Worm (Caenorhabditis elegans) whole organism, mixed stage, embryonic: Measurements from ENCODE around the gene acaa-2.

ENCODE experiments used
- elt-1 ChIP-seq: sonication (generic microtip); optimal IDR thresholded peaks from 2 replicates; lab custom pipeline; 2017; ENCODE audit warnings: missing genetic modification characterization, mild to moderate bottlenecking, missing compliant biosample characterization, antibody characterized with exemption, moderate library complexity, borderline replicate concordance; ENCODE audit not compliant: insufficient read depth
- flh-1 ChIP-seq: fragments of 200-800 bp; sonication (Bioruptor generic); optimal IDR thresholded peaks from 2 replicates; lab custom pipeline; 2018; ENCODE audit warnings: mild to moderate bottlenecking, missing genetic modification characterization, moderate library complexity, missing compliant biosample characterization
- lin-13 ChIP-seq: fragments of 150-350 bp; optimal IDR thresholded peaks from 2 replicates; lab custom pipeline; 2014; ENCODE audit warnings: missing biosample characterization, missing genetic modification characterization
- nhr-237 ChIP-seq: fragments of 150-350 bp; optimal IDR thresholded peaks from 2 replicates; lab custom pipeline; 2014; ENCODE audit warnings: missing biosample characterization, missing genetic modification characterization
- snpc-4 ChIP-seq: fragments of 150-350 bp; optimal IDR thresholded peaks from 2 replicates; lab custom pipeline; 2014; ENCODE audit warnings: missing biosample characterization, missing genetic modification characterization
- unc-39 ChIP-seq: fragments of 150-350 bp; optimal IDR thresholded peaks from 2 replicates; lab custom pipeline; 2014; ENCODE audit warnings: missing biosample characterization, missing genetic modification characterization
- unc-62 ChIP-seq: fragments of 150-350 bp; optimal IDR thresholded peaks from 2 replicates; lab custom pipeline; 2014; ENCODE audit warnings: missing biosample characterization, missing genetic modification reagents, missing genetic modification characterization

- TF ChIP-seq snpc-4 (tag; lab: Kevin White, UChicago) (no peak), nhr-237 (tag; lab: Kevin White, UChicago) (no peak), unc-62 (GFP tag; lab: Kevin White, UChicago) (no peak), flh-1 (no peak), lin-13 (tag; lab: Kevin White, UChicago) (no peak), unc-39 (tag; lab: Kevin White, UChicago) (no peak), elt-1 (no peak)
These were observed 43.9 kb downstream of the acaa-2 start for ce11 chrIII:13388621-13389020.
